Fruit fly (Drosophila melanogaster) whole organism, embryonic: ENCODE results near the gene Kr-h1.

ENCODE experiments used
- Antp ChIP-seq: fragments of 200-800 bp; sonication (Bioruptor generic); optimal IDR thresholded peaks from 3 replicates; lab custom pipeline; 2016; ENCODE audit warnings: missing biosample characterization, missing genetic modification characterization
- Atf3 ChIP-seq: fragments of 200-800 bp; sonication (Bioruptor generic); optimal IDR thresholded peaks from 3 replicates; lab custom pipeline; 2016; ENCODE audit warnings: missing biosample characterization, missing genetic modification characterization
- Bgb ChIP-seq: fragments of 200-800 bp; sonication (Bioruptor generic); IDR thresholded peaks from 2 replicates; pipeline ENCODE4 v1.3.6; 2022; ENCODE audit warnings: missing biosample characterization, missing genetic modification characterization; ENCODE audit not compliant: partially characterized antibody
- Bteb2 ChIP-seq: fragments of 200-800 bp; sonication (Bioruptor generic); optimal IDR thresholded peaks from 2 replicates; lab custom pipeline; 2016; ENCODE audit warnings: missing biosample characterization, missing genetic modification characterization
- CG10366 ChIP-seq: fragments of 200-800 bp; sonication (Bioruptor generic); IDR thresholded peaks from 2 replicates; pipeline ENCODE4 v1.3.6; 2022; ENCODE audit warnings: missing biosample characterization, missing genetic modification characterization
- CG11456 ChIP-seq: fragments of 200-800 bp; sonication (Bioruptor generic); IDR thresholded peaks from 3 replicates; pipeline ENCODE4 v1.3.6; 2022; ENCODE audit warnings: missing biosample characterization, missing genetic modification characterization
- CG11723 ChIP-seq: fragments of 200-800 bp; sonication (Bioruptor generic); optimal IDR thresholded peaks from 2 replicates; lab custom pipeline; 2017; ENCODE audit warnings: missing biosample characterization, mild to moderate bottlenecking, missing genetic modification characterization
- CG12104 ChIP-seq: fragments of 200-800 bp; sonication (Bioruptor generic); optimal IDR thresholded peaks from 3 replicates; lab custom pipeline; 2016; ENCODE audit warnings: missing biosample characterization, missing genetic modification characterization
- CG12219 ChIP-seq: fragments of 200-800 bp; sonication (Bioruptor generic); optimal IDR thresholded peaks from 3 replicates; lab custom pipeline; 2018; ENCODE audit warnings: missing biosample characterization, mild to moderate bottlenecking, missing genetic modification characterization
- CG12942 ChIP-seq: fragments of 200-800 bp; sonication (Bioruptor generic); optimal IDR thresholded peaks from 3 replicates; lab custom pipeline; 2016; ENCODE audit warnings: missing biosample characterization, missing genetic modification characterization
- CG14860 ChIP-seq: fragments of 200-800 bp; sonication (Bioruptor generic); IDR thresholded peaks from 3 replicates; pipeline ENCODE4 v1.3.6; 2022; ENCODE audit warnings: missing biosample characterization, missing genetic modification characterization; ENCODE audit not compliant: partially characterized antibody
- CG15479 ChIP-seq: fragments of 200-800 bp; sonication (Bioruptor generic); optimal IDR thresholded peaks from 3 replicates; lab custom pipeline; 2019; ENCODE audit warnings: missing biosample characterization, mild to moderate bottlenecking, missing genetic modification characterization, moderate library complexity
- CG17802 ChIP-seq: fragments of 200-800 bp; sonication (Bioruptor generic); optimal IDR thresholded peaks from 2 replicates; lab custom pipeline; 2018; ENCODE audit warnings: missing biosample characterization, mild to moderate bottlenecking, missing genetic modification characterization, moderate library complexity
- CG30431 ChIP-seq: fragments of 200-800 bp; sonication (Bioruptor generic); optimal IDR thresholded peaks from 2 replicates; lab custom pipeline; 2017; ENCODE audit warnings: missing biosample characterization, missing genetic modification characterization
- CG4360 ChIP-seq: fragments of 200-800 bp; sonication (Bioruptor generic); IDR thresholded peaks from 2 replicates; pipeline ENCODE4 v1.3.6; 2022; ENCODE audit warnings: missing biosample characterization, missing genetic modification characterization
- CG4854 ChIP-seq: fragments of 200-800 bp; sonication (Bioruptor generic); optimal IDR thresholded peaks from 2 replicates; lab custom pipeline; 2016; ENCODE audit warnings: missing biosample characterization, missing genetic modification characterization, inconsistent platforms
- CG7372 ChIP-seq: fragments of 200-800 bp; sonication (Bioruptor generic); IDR thresholded peaks from 2 replicates; pipeline ENCODE4 v1.3.6; 2022; ENCODE audit warnings: missing biosample characterization, missing genetic modification characterization
- CG7963 ChIP-seq: fragments of 200-800 bp; sonication (Bioruptor generic); IDR thresholded peaks from 3 replicates; pipeline ENCODE4 v1.3.6; 2022; ENCODE audit warnings: missing biosample characterization, missing genetic modification characterization; ENCODE audit not compliant: partially characterized antibody
- CG9817 ChIP-seq: fragments of 200-800 bp; sonication (Bioruptor generic); optimal IDR thresholded peaks from 2 replicates; lab custom pipeline; 2018; ENCODE audit warnings: missing biosample characterization, mild to moderate bottlenecking, missing genetic modification characterization, moderate library complexity
- Dbx ChIP-seq: fragments of 200-800 bp; sonication (Bioruptor generic); IDR thresholded peaks from 3 replicates; pipeline ENCODE4 v1.3.6; 2022; ENCODE audit warnings: missing biosample characterization, missing genetic modification characterization
- Dek ChIP-seq: fragments of 200-800 bp; sonication (Bioruptor generic); optimal IDR thresholded peaks from 3 replicates; lab custom pipeline; 2019; ENCODE audit warnings: missing biosample characterization, mild to moderate bottlenecking, missing genetic modification characterization, moderate library complexity
- Ets97D ChIP-seq: fragments of 200-800 bp; sonication (Bioruptor generic); optimal IDR thresholded peaks from 3 replicates; lab custom pipeline; 2016; ENCODE audit warnings: missing biosample characterization, missing genetic modification characterization
- H15 ChIP-seq: fragments of 200-800 bp; sonication (Bioruptor generic); IDR thresholded peaks from 3 replicates; pipeline ENCODE4 v1.3.6; 2022; ENCODE audit warnings: missing biosample characterization, missing genetic modification characterization
- Hand ChIP-seq: fragments of 200-800 bp; sonication (Bioruptor generic); optimal IDR thresholded peaks from 2 replicates; lab custom pipeline; 2017; ENCODE audit warnings: mild to moderate bottlenecking, missing biosample characterization, missing genetic modification reagents, missing genetic modification characterization
- Hey ChIP-seq: fragments of 200-800 bp; sonication (Bioruptor generic); optimal IDR thresholded peaks from 3 replicates; lab custom pipeline; 2018; ENCODE audit warnings: missing biosample characterization, mild to moderate bottlenecking, missing genetic modification characterization
- Jarid2 ChIP-seq: fragments of 200-800 bp; sonication (Bioruptor generic); optimal IDR thresholded peaks from 3 replicates; lab custom pipeline; 2017; ENCODE audit warnings: mild to moderate bottlenecking, missing biosample characterization, missing genetic modification reagents, missing genetic modification characterization
- Kr ChIP-seq: fragments of 200-800 bp; sonication (Bioruptor generic); optimal IDR thresholded peaks from 2 replicates; lab custom pipeline; 2017; ENCODE audit warnings: missing biosample characterization, mild to moderate bottlenecking, missing genetic modification characterization
- MBD-R2 ChIP-seq: fragments of 200-800 bp; sonication (Bioruptor generic); IDR thresholded peaks from 2 replicates; pipeline ENCODE4 v1.3.6; 2022; ENCODE audit warnings: missing biosample characterization, missing genetic modification characterization
- Optix ChIP-seq: fragments of 200-800 bp; sonication (Bioruptor generic); IDR thresholded peaks from 3 replicates; pipeline ENCODE4 v1.3.6; 2022; ENCODE audit warnings: missing biosample characterization, missing genetic modification characterization
- Poxn ChIP-seq: fragments of 200-800 bp; sonication (Bioruptor generic); IDR thresholded peaks from 2 replicates; pipeline ENCODE4 v1.3.6; 2022; ENCODE audit warnings: missing biosample characterization, missing genetic modification characterization
- ap ChIP-seq: fragments of 200-800 bp; sonication (Bioruptor generic); IDR thresholded peaks from 2 replicates; pipeline ENCODE4 v1.3.6; 2022; ENCODE audit warnings: missing biosample characterization, missing genetic modification characterization
- bbx ChIP-seq: fragments of 200-800 bp; sonication (Bioruptor generic); IDR thresholded peaks from 2 replicates; pipeline ENCODE4 v1.3.6; 2022; ENCODE audit warnings: missing biosample characterization, missing genetic modification characterization; ENCODE audit not compliant: partially characterized antibody
- crp ChIP-seq, 2 experiments: fragments of 200-800 bp; sonication (Bioruptor generic); optimal IDR thresholded peaks; 2 replicates in 1 of 2; 3 replicates in 1 of 2; lab custom pipeline; 2017; ENCODE audit warnings: missing biosample characterization in 2 of 2, missing genetic modification characterization in 2 of 2, mild to moderate bottlenecking in 1 of 2, moderate library complexity in 1 of 2
- dm ChIP-seq: fragments of 200-800 bp; sonication (Bioruptor generic); optimal IDR thresholded peaks from 3 replicates; lab custom pipeline; 2016; ENCODE audit warnings: missing biosample characterization, missing genetic modification characterization
- dysf ChIP-seq: fragments of 200-800 bp; sonication (Bioruptor generic); IDR thresholded peaks from 3 replicates; pipeline ENCODE4 v1.3.6; 2022; ENCODE audit warnings: missing biosample characterization, missing genetic modification characterization
- ems ChIP-seq: fragments of 200-800 bp; sonication (Bioruptor generic); optimal IDR thresholded peaks from 3 replicates; lab custom pipeline; 2016; ENCODE audit warnings: missing biosample characterization, missing genetic modification characterization
- fd3F ChIP-seq: fragments of 200-800 bp; sonication (Bioruptor generic); optimal IDR thresholded peaks from 2 replicates; lab custom pipeline; 2018; ENCODE audit warnings: missing biosample characterization, mild to moderate bottlenecking, missing genetic modification characterization, moderate library complexity
- fu2 ChIP-seq: fragments of 200-800 bp; sonication (Bioruptor generic); optimal IDR thresholded peaks from 2 replicates; lab custom pipeline; 2016; ENCODE audit warnings: missing biosample characterization, missing genetic modification characterization
- gfzf ChIP-seq: fragments of 200-800 bp; sonication (Bioruptor generic); optimal IDR thresholded peaks from 2 replicates; lab custom pipeline; 2016; ENCODE audit warnings: missing biosample characterization, mild to moderate bottlenecking, missing genetic modification characterization, moderate library complexity
- kay ChIP-seq: fragments of 200-800 bp; sonication (Bioruptor generic); optimal IDR thresholded peaks from 2 replicates; lab custom pipeline; 2016; ENCODE audit warnings: missing biosample characterization, missing genetic modification characterization
- klu ChIP-seq: fragments of 200-800 bp; sonication (Bioruptor generic); IDR thresholded peaks from 2 replicates; pipeline ENCODE4 v1.3.6; 2022; ENCODE audit warnings: missing biosample characterization, missing genetic modification characterization
- p53 ChIP-seq: fragments of 200-800 bp; sonication (Bioruptor generic); optimal IDR thresholded peaks from 2 replicates; lab custom pipeline; 2016; ENCODE audit warnings: missing biosample characterization, missing genetic modification characterization
- pzg ChIP-seq: fragments of 200-800 bp; sonication (Bioruptor generic); optimal IDR thresholded peaks from 3 replicates; lab custom pipeline; 2018; ENCODE audit warnings: missing biosample characterization, mild to moderate bottlenecking, missing genetic modification characterization, moderate library complexity
- rib ChIP-seq: fragments of 200-800 bp; sonication (Bioruptor generic); IDR thresholded peaks from 2 replicates; pipeline ENCODE4 v1.3.6; 2022; ENCODE audit warnings: missing biosample characterization, missing genetic modification characterization
- shn ChIP-seq: fragments of 200-800 bp; sonication (Bioruptor generic); optimal IDR thresholded peaks from 3 replicates; lab custom pipeline; 2016; ENCODE audit warnings: missing biosample characterization, missing genetic modification characterization
- slp2 ChIP-seq: fragments of 200-800 bp; sonication (Bioruptor generic); optimal IDR thresholded peaks from 2 replicates; lab custom pipeline; 2016; ENCODE audit warnings: missing biosample characterization, missing genetic modification characterization
- tna ChIP-seq: fragments of 200-800 bp; sonication (Bioruptor generic); IDR thresholded peaks from 2 replicates; pipeline ENCODE4 v1.3.6; 2022; ENCODE audit warnings: missing biosample characterization, missing genetic modification characterization; ENCODE audit not compliant: partially characterized antibody
- trem ChIP-seq: fragments of 200-800 bp; optimal IDR thresholded peaks from 3 replicates; lab custom pipeline; 2019; ENCODE audit warnings: missing biosample characterization, mild to moderate bottlenecking, missing genetic modification characterization, moderate library complexity
- vnd ChIP-seq: fragments of 200-800 bp; sonication (Bioruptor generic); IDR thresholded peaks from 3 replicates; pipeline ENCODE4 v1.3.6; 2022; ENCODE audit warnings: missing biosample characterization, missing genetic modification characterization; ENCODE audit not compliant: partially characterized antibody
- zf30C ChIP-seq: fragments of 200-800 bp; sonication (Bioruptor generic); optimal IDR thresholded peaks from 3 replicates; lab custom pipeline; 2018; ENCODE audit warnings: missing biosample characterization, mild to moderate bottlenecking, missing genetic modification characterization

Gene Kr-h1

dm6 chr2L:6078757-6079351 lies 3.5 kb upstream of the Kr-h1 start (continued):
- no peak for TF ChIP-seq Poxn
- TF ChIP-seq kay = no peak
- TF ChIP-seq CG12104 (GFP tag; lab: Kevin White, UChicago) = no peak
- TF ChIP-seq CG11723 (GFP tag; lab: Kevin White, UChicago) = peak; percentile 20
- no peak for TF ChIP-seq CG11456 (GFP tag; lab: Robert Waterston, UW)
- TF ChIP-seq p53 (GFP tag; lab: Kevin White, UChicago) = no peak
- no peak for TF ChIP-seq ap (GFP tag; lab: Robert Waterston, UW)
- no peak for TF ChIP-seq MBD-R2 (GFP tag; lab: Robert Waterston, UW)
- TF ChIP-seq CG4360 = peak; percentile 59; the same call in 1 of the 2 replicates
- no peak for TF ChIP-seq CG30431 (GFP tag; lab: Kevin White, UChicago)
- TF ChIP-seq ems (GFP tag; lab: Kevin White, UChicago) = no peak
- TF ChIP-seq dm (GFP tag; lab: Kevin White, UChicago) = peak; percentile 99
- TF ChIP-seq Bteb2 (GFP tag; lab: Kevin White, UChicago) = no peak
- no peak for TF ChIP-seq Optix
- no peak for TF ChIP-seq gfzf (GFP tag; lab: Kevin White, UChicago)
- peak; percentile 28 for TF ChIP-seq Jarid2 (GFP tag; lab: Kevin White, UChicago)
- no peak for TF ChIP-seq CG12942 (GFP tag; lab: Kevin White, UChicago)
- no peak for TF ChIP-seq CG12219 (GFP tag; lab: Kevin White, UChicago)
- peak; percentile 100 for TF ChIP-seq CG15479 (GFP tag; lab: Kevin White, UChicago)
- TF ChIP-seq slp2 (GFP tag; lab: Kevin White, UChicago) = no peak
- peak; percentile 6 for TF ChIP-seq Ets97D (GFP tag; lab: Kevin White, UChicago)
- peak; percentile 20; the same call in 1 of the 3 replicates for TF ChIP-seq CG14860 (GFP tag; lab: Robert Waterston, UW)
- no peak for TF ChIP-seq H15 (GFP tag; lab: Robert Waterston, UW)
- TF ChIP-seq CG17802 = no peak
- no peak for TF ChIP-seq Antp (GFP tag; lab: Kevin White, UChicago)
- TF ChIP-seq CG7372 (GFP tag; lab: Robert Waterston, UW) = no peak
- no peak for TF ChIP-seq tna (GFP tag; lab: Robert Waterston, UW)
- peak; percentile 92 for TF ChIP-seq rib (GFP tag; lab: Robert Waterston, UW)
- TF ChIP-seq zf30C (GFP tag; lab: Kevin White, UChicago) = no peak
- TF ChIP-seq Atf3 = no peak
- TF ChIP-seq trem (tag; lab: Kevin White, UChicago) = no peak
- no peak for TF ChIP-seq shn
- no peak for TF ChIP-seq CG9817
- TF ChIP-seq pzg (GFP tag; lab: Kevin White, UChicago) = no peak
- TF ChIP-seq Dek (tag; lab: Kevin White, UChicago) = no peak
- no peak for TF ChIP-seq dysf (GFP tag; lab: Robert Waterston, UW)
- TF ChIP-seq Hand = no peak
- TF ChIP-seq Hey (tag; lab: Kevin White, UChicago) = peak; percentile 67
- TF ChIP-seq klu (GFP tag; lab: Robert Waterston, UW) = no peak
- TF ChIP-seq crp (GFP tag; optimal IDR thresholded peaks at IDR 0.05; lab: Kevin White, UChicago) = peak in 1 of 2 experiments; percentile 23
- TF ChIP-seq CG4854 (GFP tag; lab: Kevin White, UChicago) = no peak
- TF ChIP-seq CG10366 (GFP tag; lab: Robert Waterston, UW) = no peak
- no peak for TF ChIP-seq fu2 (GFP tag; lab: Kevin White, UChicago)
- TF ChIP-seq Kr (GFP tag; lab: Kevin White, UChicago) = peak; percentile 78
- no peak for TF ChIP-seq bbx (GFP tag; lab: Robert Waterston, UW)
- TF ChIP-seq CG7963 (GFP tag; lab: Robert Waterston, UW) = no peak
- peak; percentile 18; the same call in 1 of the 2 replicates for TF ChIP-seq Bgb (GFP tag; lab: Robert Waterston, UW)
- TF ChIP-seq Dbx = no peak
- TF ChIP-seq vnd (GFP tag; lab: Robert Waterston, UW) = no peak
- TF ChIP-seq fd3F = no peak
